Fruit fly (Drosophila melanogaster) whole organism, larva: ENCODE results near the gene CG6661.

Source experiments
- noc ChIP-seq: fragments of 200-800 bp; sonication (Bioruptor generic); optimal IDR thresholded peaks from 3 replicates; lab custom pipeline; 2019; ENCODE audit warnings: missing biosample characterization, mild to moderate bottlenecking, missing genetic modification characterization, moderate library complexity

The CG6661 gene

dm6 chr3L:14005627-14006287 lies 28.8 kb upstream of the CG6661 start:
- no peak for TF ChIP-seq noc (tag; lab: Kevin White, UChicago)

dm6 chr3L:14006704-14007126 lies 27.9 kb upstream of the CG6661 start:
- TF ChIP-seq noc (tag; lab: Kevin White, UChicago), result no peak

dm6 chr3L:14025736-14026135 lies 8.8 kb upstream of the CG6661 start:
- TF ChIP-seq noc (tag; lab: Kevin White, UChicago), result no peak

dm6 chr3L:14027549-14027948 lies 7.0 kb upstream of the CG6661 start:
- TF ChIP-seq noc (tag; lab: Kevin White, UChicago), result no peak

- TF ChIP-seq noc (tag; lab: Kevin White, UChicago), result no peak
Measured at dm6 chr3L:14028485-14029384, 5.8 kb upstream of the CG6661 start, which contains the start of gene Ptip. TSS of gene Ptip (minus strand) at chr3L:14029121.

- peak; percentile 62 for TF ChIP-seq noc (tag; lab: Kevin White, UChicago)
Measured at dm6 chr3L:14031171-14032126, 3.1 kb upstream of the CG6661 start, which contains the start of the genes CG6650 and endos. TSS of gene CG6650 (plus strand) at chr3L:14031450. TSS of gene endos (minus strand) at chr3L:14031706.

dm6 chr3L:14036867-14037313 lies 2.3 kb downstream of the CG6661 start, which contains the start of gene Hsp110:
TSS of gene Hsp110 (plus strand) at chr3L:14037019.
- TF ChIP-seq noc (tag; lab: Kevin White, UChicago), result peak; percentile 1

- no peak for TF ChIP-seq noc (tag; lab: Kevin White, UChicago)
Measured at dm6 chr3L:14037655-14038644, 3.4 kb downstream of the CG6661 start.

dm6 chr3L:14049620-14050253 lies 15.2 kb downstream of the CG6661 start, which contains the start of gene Neurl4:
TSS of gene Neurl4 (minus strand) at chr3L:14049892.
- no peak for TF ChIP-seq noc (tag; lab: Kevin White, UChicago)

dm6 chr3L:14050944-14051548 lies 16.5 kb downstream of the CG6661 start, which contains the start of gene CG6833:
TSS of gene CG6833 (plus strand) at chr3L:14051206.
- no peak for TF ChIP-seq noc (tag; lab: Kevin White, UChicago)

dm6 chr3L:14053073-14053643 lies 18.6 kb downstream of the CG6661 start, which contains the start of the genes CG13484 and Frl:
TSS of gene CG13484 (minus strand) at chr3L:14053079.
TSS of gene Frl (plus strand) at chr3L:14053215.
- no peak for TF ChIP-seq noc (tag; lab: Kevin White, UChicago)

- no peak for TF ChIP-seq noc (tag; lab: Kevin White, UChicago)
Measured at dm6 chr3L:14053806-14054205, 19.2 kb downstream of the CG6661 start.
